Worm (Caenorhabditis elegans): Measurements from ENCODE around the gene npr-24.

DNA sequence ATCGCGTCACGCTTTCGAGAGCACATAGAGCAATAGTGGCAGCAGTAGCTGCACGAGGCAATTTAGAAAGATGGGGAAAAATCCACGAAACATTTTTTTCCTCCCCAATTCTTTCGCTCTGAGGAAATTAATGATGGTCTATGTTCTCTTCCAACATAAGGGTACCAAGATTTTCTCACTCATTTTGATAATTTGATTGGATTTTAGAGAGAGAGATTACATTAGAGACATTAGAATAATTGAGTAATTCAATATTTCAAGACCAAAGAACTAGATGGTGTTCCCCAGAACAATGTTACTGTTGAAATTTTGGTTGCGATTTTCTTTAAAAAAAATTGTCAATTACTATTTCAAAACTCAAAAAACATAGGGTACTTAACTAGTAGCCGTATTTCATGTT, 34.8 kb upstream of the npr-24 start:
- no peak for TF ChIP-seq elt-3 (tag; optimal IDR thresholded peaks at IDR 0.05)
- TF ChIP-seq blmp-1 (tag; optimal IDR thresholded peaks at IDR 0.05; ENCODE audit: insufficient read depth) = no peak
- no peak for TF ChIP-seq F13H6.1 (tag; optimal IDR thresholded peaks at IDR 0.05)
- TF ChIP-seq zag-1 (tag; optimal IDR thresholded peaks at IDR 0.05) = no peak
- TF ChIP-seq nhr-237 (tag; optimal IDR thresholded peaks at IDR 0.05) = no peak
- no peak for TF ChIP-seq skn-1 (tag; optimal IDR thresholded peaks at IDR 0.05)
- TF ChIP-seq lsy-2 (tag; optimal IDR thresholded peaks at IDR 0.05) = peak in 1 of 2 experiments; percentile 8
- no peak for TF ChIP-seq Y55F3AM.14 (GFP tag; optimal IDR thresholded peaks at IDR 0.05)
- no peak for TF ChIP-seq nhr-25 (tag; optimal IDR thresholded peaks at IDR 0.05)
- no peak for TF ChIP-seq fos-1 (tag; optimal IDR thresholded peaks at IDR 0.05)
- TF ChIP-seq unc-62 (GFP tag; optimal IDR thresholded peaks at IDR 0.05) = no peak
- TF ChIP-seq nhr-23 (tag; optimal IDR thresholded peaks at IDR 0.05) = no peak
- TF ChIP-seq ceh-16 (tag; optimal IDR thresholded peaks at IDR 0.05) = no peak
- no peak for TF ChIP-seq nhr-12 (tag; optimal IDR thresholded peaks at IDR 0.05)

Data from whole organism, L2 larva.